Fruit fly (Drosophila melanogaster) whole organism, embryonic: ENCODE measurements around the gene kra.

Source experiments
- Awh ChIP-seq: fragments of 200-800 bp; sonication (Bioruptor generic); IDR thresholded peaks from 2 replicates; pipeline ENCODE4, ENCODE4 v1.3.6; 2022; ENCODE audit warnings: missing biosample characterization, missing genetic modification characterization
- CG12942 ChIP-seq: fragments of 200-800 bp; sonication (Bioruptor generic); optimal IDR thresholded peaks from 3 replicates; lab custom pipeline; 2016; ENCODE audit warnings: missing biosample characterization, missing genetic modification characterization
- CG17359 ChIP-seq: fragments of 200-800 bp; sonication (Bioruptor generic); optimal IDR thresholded peaks from 3 replicates; lab custom pipeline; 2018; ENCODE audit warnings: missing biosample characterization, mild to moderate bottlenecking, missing genetic modification characterization, moderate library complexity
- CG17802 ChIP-seq: fragments of 200-800 bp; sonication (Bioruptor generic); optimal IDR thresholded peaks from 2 replicates; lab custom pipeline; 2018; ENCODE audit warnings: missing biosample characterization, mild to moderate bottlenecking, missing genetic modification characterization, moderate library complexity
- CG2875 ChIP-seq: fragments of 200-800 bp; sonication (Bioruptor generic); optimal IDR thresholded peaks from 2 replicates; lab custom pipeline; 2017; ENCODE audit warnings: missing biosample characterization, mild to moderate bottlenecking, missing genetic modification characterization, missing genetic modification reagents
- CG2889 ChIP-seq: fragments of 200-800 bp; sonication (Bioruptor generic); IDR thresholded peaks from 3 replicates; pipeline ENCODE4 v1.3.6; 2022; ENCODE audit warnings: missing biosample characterization, missing genetic modification characterization
- CG32532 ChIP-seq: fragments of 200-800 bp; sonication (Bioruptor generic); IDR thresholded peaks from 2 replicates; pipeline ENCODE4 v1.3.6; 2022; ENCODE audit warnings: missing biosample characterization, missing genetic modification characterization
- CG4854 ChIP-seq: fragments of 200-800 bp; sonication (Bioruptor generic); optimal IDR thresholded peaks from 2 replicates; lab custom pipeline; 2016; ENCODE audit warnings: missing biosample characterization, missing genetic modification characterization, inconsistent platforms
- CG6175 ChIP-seq: fragments of 200-800 bp; sonication (Bioruptor generic); IDR thresholded peaks from 3 replicates; pipeline ENCODE4 v1.3.6; 2022; ENCODE audit warnings: missing biosample characterization, missing genetic modification characterization
- CG6654 ChIP-seq: fragments of 200-800 bp; sonication (Bioruptor generic); optimal IDR thresholded peaks from 2 replicates; lab custom pipeline; 2017; ENCODE audit warnings: missing biosample characterization, mild to moderate bottlenecking, missing genetic modification characterization
- CG6791 ChIP-seq: fragments of 200-800 bp; sonication (Bioruptor generic); IDR thresholded peaks from 3 replicates; pipeline ENCODE4 v1.3.6; 2022; ENCODE audit warnings: missing biosample characterization, missing genetic modification characterization; ENCODE audit not compliant: partially characterized antibody
- CG8478 ChIP-seq: fragments of >200 bp; optimal IDR thresholded peaks from 2 replicates; lab custom pipeline; 2018
- Drgx ChIP-seq: fragments of 200-800 bp; sonication (Bioruptor generic); IDR thresholded peaks from 2 replicates; pipeline ENCODE4 v1.3.6; 2022; ENCODE audit warnings: missing biosample characterization, missing genetic modification characterization
- Ets65A ChIP-seq: fragments of 200-800 bp; sonication (Bioruptor generic); peaks from one replicate; lab custom pipeline; 2016; ENCODE audit warnings: missing biosample characterization, missing genetic modification characterization
- Hr3 ChIP-seq: fragments of 200-800 bp; sonication (Bioruptor generic); optimal IDR thresholded peaks from 3 replicates; lab custom pipeline; 2016; ENCODE audit warnings: missing biosample characterization, missing genetic modification characterization
- Hr39 ChIP-seq: fragments of >200 bp; optimal IDR thresholded peaks from 2 replicates; lab custom pipeline; 2017
- Lim3 ChIP-seq: fragments of 200-800 bp; sonication (Bioruptor generic); IDR thresholded peaks from 2 replicates; pipeline ENCODE4 v1.3.6; 2022; ENCODE audit warnings: missing biosample characterization, missing genetic modification characterization
- Lpt ChIP-seq: fragments of >200 bp; optimal IDR thresholded peaks from 2 replicates; lab custom pipeline; 2018; ENCODE audit warnings: missing biosample characterization, missing genetic modification characterization
- MESR4 ChIP-seq: fragments of 200-800 bp; sonication (Bioruptor generic); optimal IDR thresholded peaks from 2 replicates; lab custom pipeline; 2018; ENCODE audit warnings: missing biosample characterization, mild to moderate bottlenecking, missing genetic modification characterization, moderate library complexity
- MTF-1 ChIP-seq: fragments of 200-800 bp; sonication (Bioruptor generic); optimal IDR thresholded peaks from 2 replicates; lab custom pipeline; 2018; ENCODE audit warnings: missing biosample characterization, mild to moderate bottlenecking, missing genetic modification characterization, borderline replicate concordance
- Sox102F ChIP-seq: fragments of 200-800 bp; sonication (Bioruptor generic); optimal IDR thresholded peaks from 2 replicates; lab custom pipeline; 2018; ENCODE audit warnings: missing biosample characterization, mild to moderate bottlenecking, missing genetic modification characterization, moderate library complexity
- ab ChIP-seq: fragments of 200-800 bp; sonication (Bioruptor generic); optimal IDR thresholded peaks from 2 replicates; lab custom pipeline; 2016; ENCODE audit warnings: missing biosample characterization, missing genetic modification characterization
- al ChIP-seq: fragments of 200-800 bp; sonication (Bioruptor generic); IDR thresholded peaks from 2 replicates; pipeline ENCODE4 v1.3.6; 2022; ENCODE audit warnings: missing biosample characterization, missing genetic modification characterization
- ara ChIP-seq: fragments of 200-800 bp; sonication (Bioruptor generic); IDR thresholded peaks from 2 replicates; pipeline ENCODE4 v1.3.6; 2022; ENCODE audit warnings: missing biosample characterization, missing genetic modification characterization
- bbx ChIP-seq: fragments of 200-800 bp; sonication (Bioruptor generic); IDR thresholded peaks from 2 replicates; pipeline ENCODE4 v1.3.6; 2022; ENCODE audit warnings: missing biosample characterization, missing genetic modification characterization; ENCODE audit not compliant: partially characterized antibody
- br ChIP-seq: fragments of >200 bp; optimal IDR thresholded peaks from 2 replicates; lab custom pipeline; 2017
- croc ChIP-seq: fragments of 200-800 bp; sonication (Bioruptor generic); conservative IDR thresholded peaks from 3 replicates; pipeline ENCODE4 v1.3.6; 2022; ENCODE audit warnings: missing biosample characterization, missing genetic modification characterization
- dimm ChIP-seq: fragments of 200-800 bp; sonication (Bioruptor generic); IDR thresholded peaks from 2 replicates; pipeline ENCODE4 v1.3.6; 2022; ENCODE audit warnings: missing biosample characterization, missing genetic modification characterization
- ewg ChIP-seq: fragments of 200-800 bp; sonication (Bioruptor generic); optimal IDR thresholded peaks from 3 replicates; lab custom pipeline; 2017; ENCODE audit warnings: mild to moderate bottlenecking, missing biosample characterization, missing genetic modification reagents, missing genetic modification characterization
- exex ChIP-seq: fragments of 200-800 bp; sonication (Bioruptor generic); optimal IDR thresholded peaks from 4 replicates; lab custom pipeline; 2018; ENCODE audit warnings: missing biosample characterization, mild to moderate bottlenecking, missing genetic modification characterization, moderate library complexity
- grau ChIP-seq: fragments of 200-800 bp; optimal IDR thresholded peaks from 3 replicates; lab custom pipeline; 2019; ENCODE audit warnings: missing biosample characterization, mild to moderate bottlenecking, missing genetic modification characterization, moderate library complexity
- gsb ChIP-seq: fragments of 200-800 bp; sonication (Bioruptor generic); IDR thresholded peaks from 2 replicates; pipeline ENCODE4 v1.3.6; 2022; ENCODE audit warnings: missing biosample characterization, missing genetic modification characterization
- gsb-n ChIP-seq: fragments of 200-800 bp; sonication (Bioruptor generic); optimal IDR thresholded peaks from 3 replicates; lab custom pipeline; 2018; ENCODE audit warnings: missing biosample characterization, mild to moderate bottlenecking, missing genetic modification characterization
- lab ChIP-seq: fragments of 200-800 bp; sonication (Bioruptor generic); optimal IDR thresholded peaks from 3 replicates; lab custom pipeline; 2017; ENCODE audit warnings: missing biosample characterization, missing genetic modification characterization, mild to moderate bottlenecking, moderate library complexity, missing genetic modification reagents
- lilli ChIP-seq: fragments of 200-800 bp; sonication (Bioruptor generic); optimal IDR thresholded peaks from 3 replicates; lab custom pipeline; 2016; ENCODE audit warnings: missing biosample characterization, missing genetic modification characterization
- lov ChIP-seq, 2 experiments: fragments of 200-800 bp in 1 of 2; fragments of >200 bp in 1 of 2; sonication (Bioruptor generic) in 1 of 2; IDR thresholded peaks in 1 of 2; optimal IDR thresholded peaks in 1 of 2; 2 replicates in 1 of 2; 3 replicates in 1 of 2; pipeline versions ENCODE4 v1.3.6 to Lab custom; 2017 to 2022; ENCODE audit warnings: missing biosample characterization in 1 of 2, missing genetic modification characterization in 1 of 2
- mirr ChIP-seq: fragments of 200-800 bp; sonication (Bioruptor generic); optimal IDR thresholded peaks from 3 replicates; lab custom pipeline; 2018; ENCODE audit warnings: missing biosample characterization, mild to moderate bottlenecking, missing genetic modification characterization
- nerfin-2 ChIP-seq: fragments of 200-800 bp; sonication (Bioruptor generic); IDR thresholded peaks from 2 replicates; pipeline ENCODE4 v1.3.6; 2022; ENCODE audit warnings: missing biosample characterization, missing genetic modification characterization; ENCODE audit not compliant: partially characterized antibody
- p53 ChIP-seq: fragments of 200-800 bp; sonication (Bioruptor generic); optimal IDR thresholded peaks from 2 replicates; lab custom pipeline; 2016; ENCODE audit warnings: missing biosample characterization, missing genetic modification characterization
- pnt ChIP-seq: fragments of 200-800 bp; sonication (Bioruptor generic); optimal IDR thresholded peaks from 3 replicates; lab custom pipeline; 2016; ENCODE audit warnings: missing biosample characterization, missing genetic modification characterization
- prd ChIP-seq, 3 experiments: fragments of >200 bp in 2 of 3; fragments of 200-800 bp in 1 of 3; sonication (Bioruptor generic) in 1 of 3; optimal IDR thresholded peaks in 2 of 3; IDR thresholded peaks in 1 of 3; 2 replicates in 2 of 3; 3 replicates in 1 of 3; pipeline versions ENCODE4 v1.3.6 to Lab custom; 2017 to 2022; ENCODE audit warnings: missing biosample characterization in 1 of 3, missing genetic modification characterization in 1 of 3
- repo ChIP-seq: fragments of 200-800 bp; sonication (Bioruptor generic); optimal IDR thresholded peaks from 2 replicates; lab custom pipeline; 2016; ENCODE audit warnings: missing biosample characterization, missing genetic modification characterization
- sens ChIP-seq: fragments of 200-800 bp; sonication (Bioruptor generic); peaks from one replicate; lab custom pipeline; 2016; ENCODE audit warnings: missing biosample characterization, missing genetic modification characterization
- sisA ChIP-seq: fragments of 200-800 bp; sonication (Bioruptor generic); IDR thresholded peaks from 2 replicates; pipeline ENCODE4 v1.3.6; 2022; ENCODE audit warnings: missing biosample characterization, missing genetic modification characterization
- sr ChIP-seq: fragments of 200-800 bp; sonication (Bioruptor generic); IDR thresholded peaks from 3 replicates; pipeline ENCODE4 v1.3.6; 2022; ENCODE audit warnings: missing biosample characterization, missing genetic modification characterization
- tio ChIP-seq: fragments of 200-800 bp; sonication (Bioruptor generic); optimal IDR thresholded peaks from 2 replicates; lab custom pipeline; 2017; ENCODE audit warnings: missing biosample characterization, missing genetic modification characterization, inconsistent platforms
- tup ChIP-seq: fragments of 200-800 bp; sonication (Bioruptor generic); optimal IDR thresholded peaks from 2 replicates; lab custom pipeline; 2016; ENCODE audit warnings: missing biosample characterization, mild to moderate bottlenecking, missing genetic modification characterization, moderate library complexity
- twi ChIP-seq: fragments of 200-800 bp; optimal IDR thresholded peaks from 2 replicates; lab custom pipeline; 2019; ENCODE audit warnings: missing biosample characterization, mild to moderate bottlenecking, missing genetic modification characterization, moderate library complexity
- vvl ChIP-seq: fragments of 200-800 bp; sonication (Bioruptor generic); IDR thresholded peaks from 2 replicates; pipeline ENCODE4 v1.3.6; 2022; ENCODE audit warnings: missing biosample characterization, missing genetic modification characterization

Gene kra

DNA sequence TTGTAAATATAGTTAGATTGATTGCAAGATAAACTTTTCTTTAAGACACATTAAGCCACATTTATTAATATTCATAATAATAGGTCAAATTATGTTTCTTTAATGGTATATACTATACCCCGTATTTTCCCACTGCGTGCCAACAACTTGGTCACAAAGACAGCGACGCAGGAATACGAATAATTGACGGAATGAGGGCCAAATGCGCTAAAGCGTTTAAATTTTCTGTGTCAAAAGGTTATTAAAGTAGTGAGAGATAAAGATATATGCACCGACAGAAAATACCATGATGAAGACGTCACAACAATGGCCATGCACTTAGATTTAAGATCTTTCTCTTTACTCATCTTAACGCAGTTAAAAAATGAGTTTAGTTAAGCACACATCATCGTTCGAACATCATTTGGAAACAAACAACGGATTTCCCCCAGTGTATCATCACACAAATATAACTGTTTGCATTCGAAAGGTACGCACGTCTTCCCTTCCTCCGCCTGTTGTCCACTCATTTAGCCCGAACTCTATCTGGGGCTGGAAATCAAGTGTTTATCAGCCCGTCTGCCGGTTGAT, 19.5 kb upstream of the kra start (continued):
- peak; percentile 60; the same call in 1 of the 2 replicates for TF ChIP-seq CG32532 (GFP tag; lab: Robert Waterston, UW)
- TF ChIP-seq exex (tag; lab: Kevin White, UChicago), result peak; percentile 18
- TF ChIP-seq Hr39 (lab: Kevin White, UChicago), result no peak
- TF ChIP-seq gsb (GFP tag; lab: Robert Waterston, UW), result 0 out of 2 replicates have a peak, but pooled peaks have one; percentile 9
- TF ChIP-seq lilli (GFP tag; lab: Kevin White, UChicago), result peak; percentile 63
- no peak for TF ChIP-seq tup (GFP tag; lab: Kevin White, UChicago)
- peak; percentile 25 for TF ChIP-seq MTF-1 (GFP tag; lab: Kevin White, UChicago)
- TF ChIP-seq sens (GFP tag; lab: Kevin White, UChicago), result peak; percentile 93
- 0 out of 3 replicates have a peak, but pooled peaks have one; percentile 38 for TF ChIP-seq croc (GFP tag; lab: Robert Waterston, UW)
- peak; percentile 77 for TF ChIP-seq tio (GFP tag; lab: Kevin White, UChicago)
- peak; percentile 68 for TF ChIP-seq dimm (GFP tag; lab: Robert Waterston, UW)
- TF ChIP-seq CG6791 (GFP tag; lab: Robert Waterston, UW), result no peak
- TF ChIP-seq p53 (GFP tag; lab: Kevin White, UChicago), result no peak
- peak; percentile 73 for TF ChIP-seq Sox102F (GFP tag; lab: Kevin White, UChicago)
- no peak for TF ChIP-seq MESR4 (GFP tag; lab: Kevin White, UChicago)
- TF ChIP-seq CG2889 (GFP tag; lab: Robert Waterston, UW), result no peak
- peak; percentile 64; the same call in 1 of the 2 replicates for TF ChIP-seq Awh (GFP tag; lab: Robert Waterston, UW)
- TF ChIP-seq lov (optimal IDR thresholded peaks at IDR 0.05; lab: Kevin White, UChicago), result no peak
- TF ChIP-seq lov (GFP tag; IDR thresholded peaks at IDR 0.05; lab: Robert Waterston, UW), result peak; percentile 84
- no peak for TF ChIP-seq CG8478 (lab: Kevin White, UChicago)
- peak; percentile 68 for TF ChIP-seq Hr3
- TF ChIP-seq Lim3 (GFP tag; lab: Robert Waterston, UW), result no peak
- peak; percentile 36 for TF ChIP-seq twi
- peak; percentile 54 for TF ChIP-seq CG17802 (tag; lab: Kevin White, UChicago)
- no peak for TF ChIP-seq br
- TF ChIP-seq, all 482 proteins: peak for 309

DNA sequence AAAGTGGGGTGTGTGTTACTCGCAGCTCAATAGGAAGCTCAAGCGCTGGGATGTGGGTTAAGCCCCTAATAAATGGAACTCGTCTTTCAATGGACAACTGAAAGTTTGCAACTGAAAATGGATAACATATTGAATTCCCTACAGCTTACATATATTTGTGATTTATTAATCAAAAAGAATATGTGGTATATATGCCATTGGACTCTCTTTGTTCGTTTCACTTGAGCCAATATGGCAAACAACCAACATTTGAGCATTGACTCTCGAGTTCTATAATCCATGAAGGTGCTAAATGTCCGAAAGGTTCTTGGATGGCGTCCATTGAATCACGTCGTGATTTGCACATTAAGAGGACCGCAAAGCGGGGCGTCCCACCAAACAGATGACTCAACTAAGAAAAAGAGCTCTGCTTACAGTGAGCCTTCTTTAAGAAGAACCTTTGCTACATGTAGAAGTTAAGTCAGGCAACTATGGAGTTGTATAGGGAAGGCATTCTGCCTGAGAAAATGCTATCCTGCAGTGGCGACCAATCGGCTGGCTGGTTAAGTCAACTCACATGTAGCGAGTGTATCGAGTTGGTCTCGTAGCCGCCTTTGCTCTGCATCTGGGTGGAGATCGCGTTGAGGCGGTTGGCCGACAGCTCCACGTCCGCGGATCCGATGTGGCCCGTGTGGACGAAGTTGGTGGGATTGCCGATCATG, 17.1 kb upstream of the kra start:
- TF ChIP-seq Lpt (GFP tag; lab: Kevin White, UChicago) (no peak), grau (tag; lab: Kevin White, UChicago) (peak; percentile 47), CG17359 (tag; lab: Kevin White, UChicago) (no peak), ewg (GFP tag; lab: Kevin White, UChicago) (no peak), Drgx (GFP tag; lab: Robert Waterston, UW) (peak; percentile 67), repo (GFP tag; lab: Kevin White, UChicago) (no peak), mirr (GFP tag; lab: Kevin White, UChicago) (no peak), gsb-n (tag; lab: Kevin White, UChicago) (no peak), bbx (GFP tag; lab: Robert Waterston, UW) (no peak), lab (GFP tag; lab: Kevin White, UChicago) (no peak), nerfin-2 (no peak), CG2875 (GFP tag; lab: Kevin White, UChicago) (no peak), ara (GFP tag; lab: Robert Waterston, UW) (0 out of 2 replicates have a peak, but pooled peaks have one; percentile 34), vvl (no peak), Ets65A (GFP tag; lab: Kevin White, UChicago) (peak; percentile 50), CG4854 (GFP tag; lab: Kevin White, UChicago) (no peak), CG12942 (GFP tag; lab: Kevin White, UChicago) (no peak), CG6654 (GFP tag; lab: Kevin White, UChicago) (no peak), CG6175 (0 out of 3 replicates have a peak, but pooled peaks have one; percentile 8), sr (GFP tag; lab: Robert Waterston, UW) (no peak), ab (no peak), al (GFP tag; lab: Robert Waterston, UW) (no peak), prd (optimal IDR thresholded peaks at IDR 0.05; lab: Kevin White, UChicago) (no peak), prd (GFP tag; IDR thresholded peaks at IDR 0.05; lab: Robert Waterston, UW) (peak; percentile 23; the same call in 1 of the 3 replicates), sisA (GFP tag; lab: Robert Waterston, UW) (no peak), pnt (GFP tag; lab: Kevin White, UChicago) (no peak)
